Fruit fly (Drosophila melanogaster) whole organism, embryonic: ENCODE results near the gene CG1635.
A peak's percentile ranks its signal among the peaks of the same experiment; 100 is the strongest.

Source experiments
- Blimp-1 ChIP-seq: fragments of 200-800 bp; sonication (Bioruptor generic); optimal IDR thresholded peaks from 3 replicates; lab custom pipeline; 2018; ENCODE audit warnings: missing biosample characterization, missing genetic modification characterization, mild to moderate bottlenecking, moderate library complexity, missing genetic modification reagents
- CG11398 ChIP-seq: fragments of 200-800 bp; sonication (Bioruptor generic); optimal IDR thresholded peaks from 2 replicates; lab custom pipeline; 2016; ENCODE audit warnings: missing biosample characterization, missing genetic modification characterization
- CG12769 ChIP-seq: fragments of 200-800 bp; sonication (Bioruptor generic); optimal IDR thresholded peaks from 2 replicates; lab custom pipeline; 2019; ENCODE audit warnings: missing biosample characterization, mild to moderate bottlenecking, missing genetic modification characterization, moderate library complexity
- CG13894 ChIP-seq: fragments of 200-800 bp; sonication (Bioruptor generic); optimal IDR thresholded peaks from 3 replicates; lab custom pipeline; 2018; ENCODE audit warnings: missing biosample characterization, mild to moderate bottlenecking, missing genetic modification characterization, moderate library complexity
- CG14860 ChIP-seq: fragments of 200-800 bp; sonication (Bioruptor generic); IDR thresholded peaks from 3 replicates; pipeline ENCODE4 v1.3.6; 2022; ENCODE audit warnings: missing biosample characterization, missing genetic modification characterization; ENCODE audit not compliant: partially characterized antibody
- CG1647 ChIP-seq: fragments of 200-800 bp; sonication (Bioruptor generic); optimal IDR thresholded peaks from 3 replicates; lab custom pipeline; 2016; ENCODE audit warnings: missing biosample characterization, missing genetic modification characterization
- CG32532 ChIP-seq: fragments of 200-800 bp; sonication (Bioruptor generic); IDR thresholded peaks from 2 replicates; pipeline ENCODE4 v1.3.6; 2022; ENCODE audit warnings: missing biosample characterization, missing genetic modification characterization
- CG32772 ChIP-seq: fragments of 200-800 bp; sonication (Bioruptor generic); IDR thresholded peaks from 2 replicates; pipeline ENCODE4 v1.3.6; 2022; ENCODE audit warnings: missing biosample characterization, missing genetic modification characterization
- CG33213 ChIP-seq: fragments of 200-800 bp; sonication (Bioruptor generic); optimal IDR thresholded peaks from 3 replicates; lab custom pipeline; 2016; ENCODE audit warnings: missing biosample characterization, missing genetic modification characterization
- CG34376 ChIP-seq: fragments of 200-800 bp; sonication (Bioruptor generic); optimal IDR thresholded peaks from 2 replicates; lab custom pipeline; 2018; ENCODE audit warnings: missing biosample characterization, mild to moderate bottlenecking, missing genetic modification characterization
- CG34422 ChIP-seq: fragments of 200-800 bp; sonication (Bioruptor generic); IDR thresholded peaks from 3 replicates; pipeline ENCODE4 v1.3.6; 2022; ENCODE audit warnings: missing biosample characterization, missing genetic modification characterization
- CG5953 ChIP-seq: fragments of 200-800 bp; sonication (Bioruptor generic); IDR thresholded peaks from 2 replicates; pipeline ENCODE4 v1.3.6; 2022; ENCODE audit warnings: missing biosample characterization, missing genetic modification characterization
- CG6175 ChIP-seq: fragments of 200-800 bp; sonication (Bioruptor generic); IDR thresholded peaks from 3 replicates; pipeline ENCODE4 v1.3.6; 2022; ENCODE audit warnings: missing biosample characterization, missing genetic modification characterization
- CG6813 ChIP-seq: fragments of 200-800 bp; sonication (Bioruptor generic); optimal IDR thresholded peaks from 2 replicates; lab custom pipeline; 2017; ENCODE audit warnings: missing biosample characterization, missing genetic modification characterization, mild to moderate bottlenecking, moderate library complexity, missing genetic modification reagents
- CG7928 ChIP-seq: fragments of 200-800 bp; sonication (Bioruptor generic); optimal IDR thresholded peaks from 2 replicates; lab custom pipeline; 2017; ENCODE audit warnings: missing biosample characterization, mild to moderate bottlenecking, missing genetic modification characterization
- CG7963 ChIP-seq: fragments of 200-800 bp; sonication (Bioruptor generic); IDR thresholded peaks from 3 replicates; pipeline ENCODE4 v1.3.6; 2022; ENCODE audit warnings: missing biosample characterization, missing genetic modification characterization; ENCODE audit not compliant: partially characterized antibody
- CG8765 ChIP-seq: fragments of 200-800 bp; sonication (Bioruptor generic); IDR thresholded peaks from 2 replicates; pipeline ENCODE4 v1.3.6; 2022; ENCODE audit warnings: missing biosample characterization, missing genetic modification characterization
- CG8944 ChIP-seq: fragments of 200-800 bp; sonication (Bioruptor generic); optimal IDR thresholded peaks from 3 replicates; lab custom pipeline; 2016; ENCODE audit warnings: missing biosample characterization, missing genetic modification characterization
- Chrac-16 ChIP-seq: fragments of 200-800 bp; sonication (Bioruptor generic); optimal IDR thresholded peaks from 3 replicates; lab custom pipeline; 2016; ENCODE audit warnings: missing biosample characterization, missing genetic modification characterization
- Dbx ChIP-seq: fragments of 200-800 bp; sonication (Bioruptor generic); IDR thresholded peaks from 3 replicates; pipeline ENCODE4 v1.3.6; 2022; ENCODE audit warnings: missing biosample characterization, missing genetic modification characterization
- Dp ChIP-seq: fragments of 200-800 bp; sonication (Bioruptor generic); optimal IDR thresholded peaks from 2 replicates; lab custom pipeline; 2018; ENCODE audit warnings: missing biosample characterization, mild to moderate bottlenecking, missing genetic modification characterization, moderate library complexity
- GATAe ChIP-seq: fragments of 200-800 bp; sonication (Bioruptor generic); conservative IDR thresholded peaks from 2 replicates; pipeline ENCODE4 v1.3.6; 2022; ENCODE audit warnings: missing biosample characterization, missing genetic modification characterization
- HLH54F ChIP-seq: fragments of 200-800 bp; sonication (Bioruptor generic); optimal IDR thresholded peaks from 3 replicates; lab custom pipeline; 2016; ENCODE audit warnings: missing biosample characterization, missing genetic modification characterization
- Max ChIP-seq: fragments of 200-800 bp; sonication (Bioruptor generic); optimal IDR thresholded peaks from 2 replicates; lab custom pipeline; 2016; ENCODE audit warnings: missing biosample characterization, mild to moderate bottlenecking, missing genetic modification characterization
- Pdp1 ChIP-seq, 2 experiments: fragments of 200-800 bp; sonication (Bioruptor generic); optimal IDR thresholded peaks; 3 replicates each; lab custom pipeline; 2016; ENCODE audit warnings: missing biosample characterization in 2 of 2, missing genetic modification characterization in 2 of 2, mild to moderate bottlenecking in 1 of 2, moderate library complexity in 1 of 2
- Ravus ChIP-seq: fragments of 200-800 bp; sonication (Bioruptor generic); IDR thresholded peaks from 2 replicates; pipeline ENCODE4 v1.3.6; 2022; ENCODE audit warnings: missing biosample characterization, missing genetic modification characterization
- Rx ChIP-seq: fragments of 200-800 bp; sonication (Bioruptor generic); IDR thresholded peaks from 2 replicates; pipeline ENCODE4 v1.3.6; 2022; ENCODE audit warnings: missing biosample characterization, missing genetic modification characterization
- bsh ChIP-seq, 2 experiments: fragments of 200-800 bp; sonication (Bioruptor generic); optimal IDR thresholded peaks; 2 replicates each; lab custom pipeline; 2017 to 2018; ENCODE audit warnings: mild to moderate bottlenecking in 2 of 2, missing biosample characterization in 2 of 2, missing genetic modification characterization in 2 of 2, moderate library complexity in 1 of 2
- chinmo ChIP-seq: fragments of 200-800 bp; sonication (Bioruptor generic); IDR thresholded peaks from 4 replicates; pipeline ENCODE4 v1.3.6; 2022; ENCODE audit warnings: missing biosample characterization, missing genetic modification characterization; ENCODE audit not compliant: partially characterized antibody
- chm ChIP-seq: fragments of 200-800 bp; sonication (Bioruptor generic); IDR thresholded peaks from 2 replicates; pipeline ENCODE4 v1.3.6; 2022; ENCODE audit warnings: missing biosample characterization, missing genetic modification characterization
- crc ChIP-seq: fragments of 200-800 bp; sonication (Bioruptor generic); optimal IDR thresholded peaks from 2 replicates; lab custom pipeline; 2016; ENCODE audit warnings: missing biosample characterization, missing genetic modification characterization
- crol ChIP-seq: fragments of 200-800 bp; sonication (Bioruptor generic); IDR thresholded peaks from 2 replicates; pipeline ENCODE4 v1.3.6; 2022; ENCODE audit warnings: missing biosample characterization, missing genetic modification characterization
- cwo ChIP-seq: fragments of 200-800 bp; sonication (Bioruptor generic); optimal IDR thresholded peaks from 3 replicates; lab custom pipeline; 2017; ENCODE audit warnings: missing biosample characterization, missing genetic modification characterization, mild to moderate bottlenecking, moderate library complexity, missing genetic modification reagents
- ftz-f1 ChIP-seq: fragments of 200-800 bp; sonication (Bioruptor generic); optimal IDR thresholded peaks from 2 replicates; lab custom pipeline; 2016; ENCODE audit warnings: missing biosample characterization, missing genetic modification characterization
- gce ChIP-seq: fragments of 200-800 bp; sonication (Bioruptor generic); IDR thresholded peaks from 3 replicates; pipeline ENCODE4 v1.3.6; 2022; ENCODE audit warnings: missing biosample characterization, missing genetic modification characterization
- hb ChIP-seq: fragments of 200-800 bp; sonication (Bioruptor generic); IDR thresholded peaks from 3 replicates; pipeline ENCODE4 v1.3.6; 2022; ENCODE audit warnings: missing biosample characterization, missing genetic modification characterization; ENCODE audit not compliant: partially characterized antibody
- her ChIP-seq: fragments of 200-800 bp; sonication (Bioruptor generic); optimal IDR thresholded peaks from 2 replicates; lab custom pipeline; 2016; ENCODE audit warnings: missing biosample characterization, missing genetic modification characterization
- jumu ChIP-seq: fragments of 200-800 bp; sonication (Bioruptor generic); optimal IDR thresholded peaks from 3 replicates; lab custom pipeline; 2016; ENCODE audit warnings: missing biosample characterization, missing genetic modification characterization
- knrl ChIP-seq: fragments of 200-800 bp; sonication (Bioruptor generic); IDR thresholded peaks from 3 replicates; pipeline ENCODE4 v1.3.6; 2022; ENCODE audit warnings: missing biosample characterization, missing genetic modification characterization; ENCODE audit not compliant: partially characterized antibody
- pita ChIP-seq: fragments of 200-800 bp; sonication (Bioruptor generic); optimal IDR thresholded peaks from 2 replicates; lab custom pipeline; 2017; ENCODE audit warnings: missing biosample characterization, mild to moderate bottlenecking, missing genetic modification characterization
- ranshi ChIP-seq: fragments of 200-800 bp; sonication (Bioruptor generic); IDR thresholded peaks from 2 replicates; pipeline ENCODE4 v1.3.6; 2022; ENCODE audit warnings: missing biosample characterization, missing genetic modification characterization
- rib ChIP-seq: fragments of 200-800 bp; sonication (Bioruptor generic); IDR thresholded peaks from 2 replicates; pipeline ENCODE4 v1.3.6; 2022; ENCODE audit warnings: missing biosample characterization, missing genetic modification characterization
- sd ChIP-seq: fragments of 200-800 bp; sonication (Bioruptor generic); optimal IDR thresholded peaks from 3 replicates; lab custom pipeline; 2018; ENCODE audit warnings: missing biosample characterization, mild to moderate bottlenecking, missing genetic modification characterization, moderate library complexity
- sens ChIP-seq: fragments of 200-800 bp; sonication (Bioruptor generic); peaks from one replicate; lab custom pipeline; 2016; ENCODE audit warnings: missing biosample characterization, missing genetic modification characterization
- tio ChIP-seq: fragments of 200-800 bp; sonication (Bioruptor generic); optimal IDR thresholded peaks from 2 replicates; lab custom pipeline; 2017; ENCODE audit warnings: missing biosample characterization, missing genetic modification characterization, inconsistent platforms
- vnd ChIP-seq: fragments of 200-800 bp; sonication (Bioruptor generic); IDR thresholded peaks from 3 replicates; pipeline ENCODE4 v1.3.6; 2022; ENCODE audit warnings: missing biosample characterization, missing genetic modification characterization; ENCODE audit not compliant: partially characterized antibody

CG1635 gene

dm6 chr3R:31599538-31600313 lies 11.3 kb downstream of the CG1635 start (continued):
- TF ChIP-seq chinmo (GFP tag; lab: Robert Waterston, UW) (0 out of 4 replicates have a peak, but pooled peaks have one; percentile 49), cwo (GFP tag; lab: Kevin White, UChicago) (peak; percentile 70), CG11398 (GFP tag; lab: Kevin White, UChicago) (no peak), rib (GFP tag; lab: Robert Waterston, UW) (peak; percentile 65; the same call in 1 of the 2 replicates), Dbx (GFP tag; lab: Robert Waterston, UW) (peak; percentile 30; the same call in 1 of the 3 replicates), Chrac-16 (GFP tag; lab: Kevin White, UChicago) (no peak), crol (GFP tag; lab: Robert Waterston, UW) (0 out of 2 replicates have a peak, but pooled peaks have one; percentile 46)

dm6 chr3R:31603246-31603645 lies 14.8 kb downstream of the CG1635 start:
- TF ChIP-seq sens (GFP tag; lab: Kevin White, UChicago), result peak; percentile 60
- TF ChIP-seq GATAe (GFP tag; lab: Robert Waterston, UW), result no peak
- TF ChIP-seq sd, result peak; percentile 58
- TF ChIP-seq ftz-f1 (GFP tag; lab: Kevin White, UChicago), result peak; percentile 92
- no peak for TF ChIP-seq CG13894 (tag; lab: Kevin White, UChicago)
- peak; percentile 91 for TF ChIP-seq CG12769 (tag; lab: Kevin White, UChicago)
- TF ChIP-seq CG1647, result no peak
- no peak for TF ChIP-seq CG14860 (GFP tag; lab: Robert Waterston, UW)

- TF ChIP-seq bsh (GFP tag; optimal IDR thresholded peaks at IDR 0.05; lab: Kevin White, UChicago) (peak in 1 of 2 experiments; percentile 23), Max (GFP tag; lab: Kevin White, UChicago) (no peak), Dp (GFP tag; lab: Kevin White, UChicago) (no peak), rib (GFP tag; lab: Robert Waterston, UW) (no peak), Rx (GFP tag; lab: Robert Waterston, UW) (no peak), hb (GFP tag; lab: Robert Waterston, UW) (no peak), CG6175 (GFP tag; lab: Robert Waterston, UW) (no peak), knrl (GFP tag; lab: Robert Waterston, UW) (no peak), ranshi (GFP tag; lab: Robert Waterston, UW) (no peak), CG7963 (GFP tag; lab: Robert Waterston, UW) (no peak), Pdp1 (GFP tag; optimal IDR thresholded peaks at IDR 0.05; lab: Kevin White, UChicago) (peak in 1 of 2 experiments; percentile 2), gce (GFP tag; lab: Robert Waterston, UW) (no peak), CG8944 (no peak), her (GFP tag; lab: Kevin White, UChicago) (no peak), Dbx (GFP tag; lab: Robert Waterston, UW) (no peak), jumu (GFP tag; lab: Kevin White, UChicago) (no peak), Ravus (GFP tag; lab: Robert Waterston, UW) (no peak), CG7928 (GFP tag; lab: Kevin White, UChicago) (no peak), CG32532 (GFP tag; lab: Robert Waterston, UW) (no peak), Blimp-1 (GFP tag; lab: Kevin White, UChicago) (peak; percentile 82), chm (GFP tag; lab: Robert Waterston, UW) (no peak), CG33213 (GFP tag; lab: Kevin White, UChicago) (peak; percentile 10), HLH54F (GFP tag; lab: Kevin White, UChicago) (no peak), CG34422 (no peak), CG34376 (GFP tag; lab: Kevin White, UChicago) (peak; percentile 9), CG5953 (GFP tag; lab: Robert Waterston, UW) (no peak), CG6813 (peak; percentile 60), CG8765 (GFP tag; lab: Robert Waterston, UW) (no peak), vnd (GFP tag; lab: Robert Waterston, UW) (no peak), pita (no peak), crc (GFP tag; lab: Kevin White, UChicago) (no peak), CG32772 (GFP tag; lab: Robert Waterston, UW) (no peak), tio (GFP tag; lab: Kevin White, UChicago) (no peak)
These were observed 15.2 kb downstream of the CG1635 start for dm6 chr3R:31603655-31604054.
